Fruit fly (Drosophila melanogaster) S2 (cell line): ENCODE measurements around the gene CG12003.

Source experiments
- CG8478 ChIP-seq: fragments of >200 bp; optimal IDR thresholded peaks from 2 replicates; lab custom pipeline; 2018
- CTCF ChIP-seq, 2 experiments: fragments of >200 bp; optimal IDR thresholded peaks; 2 replicates each; lab custom pipeline; 2018

dm6 chr3L:1578391-1578948, 13.3 kb downstream of the CG12003 start:
- TF ChIP-seq CTCF (optimal IDR thresholded peaks at IDR 0.05; lab: Kevin White, UChicago) (peak in 1 of 2 experiments; percentile 48), CG8478 (lab: Kevin White, UChicago) (no peak)
